Worm (Caenorhabditis elegans) whole organism, midembryonic: ENCODE measurements around the gene math-33.

Experiments
- T22C8.4 ChIP-seq: fragments of 200-800 bp; sonication (Bioruptor generic); IDR thresholded peaks from 2 replicates; pipeline ENCODE4 v1.3.6; 2022; ENCODE audit warnings: missing genetic modification characterization, missing compliant biosample characterization
- cog-1 ChIP-seq: sonication (generic microtip); optimal IDR thresholded peaks from 2 replicates; lab custom pipeline; 2016; ENCODE audit warnings: missing genetic modification characterization, missing compliant biosample characterization
- flt-1 ChIP-seq: fragments of 200-800 bp; sonication (Bioruptor generic); IDR thresholded peaks from 2 replicates; pipeline ENCODE4 v1.3.6; 2022; ENCODE audit warnings: missing genetic modification characterization, missing compliant biosample characterization
- klf-2 ChIP-seq: fragments of 200-800 bp; sonication (Bioruptor generic); conservative IDR thresholded peaks from 2 replicates; pipeline ENCODE4 v1.3.6; 2022; ENCODE audit warnings: missing genetic modification reagents, missing genetic modification characterization, missing compliant biosample characterization
- med-1 ChIP-seq: sonication (generic microtip); optimal IDR thresholded peaks from 2 replicates; lab custom pipeline; 2017; ENCODE audit warnings: missing genetic modification characterization, mild to moderate bottlenecking, missing compliant biosample characterization, antibody characterized with exemption, missing genetic modification reagents; ENCODE audit not compliant: insufficient read depth
- ref-1 ChIP-seq: fragments of 200-800 bp; sonication (Bioruptor generic); conservative IDR thresholded peaks from 2 replicates; pipeline ENCODE4 v1.3.6; 2022; ENCODE audit warnings: missing genetic modification reagents, missing genetic modification characterization, missing compliant biosample characterization
- tab-1 ChIP-seq: fragments of 200-800 bp; sonication (Bioruptor generic); IDR thresholded peaks from 2 replicates; pipeline ENCODE4 v1.3.6; 2022; ENCODE audit warnings: missing genetic modification characterization, missing compliant biosample characterization
- ztf-23 ChIP-seq: fragments of 200-800 bp; sonication (Bioruptor generic); IDR thresholded peaks from 2 replicates; pipeline ENCODE4 v1.3.6; 2022; ENCODE audit warnings: missing genetic modification reagents, missing genetic modification characterization, missing compliant biosample characterization
- ztf-29 ChIP-seq: fragments of 200-800 bp; sonication (Bioruptor generic); IDR thresholded peaks from 2 replicates; pipeline ENCODE4 v1.3.6; 2022; ENCODE audit warnings: missing genetic modification reagents, missing genetic modification characterization, missing compliant biosample characterization

math-33 gene

ce11 chrV:11164475-11164874, 50.8 kb downstream of the math-33 start, which contains the start of gene srg-40:
Gene srg-40 (minus strand): TSS chrV:11164575.
- no peak for TF ChIP-seq T22C8.4 (GFP tag; lab: Robert Waterston, UW)
- no peak for TF ChIP-seq cog-1 (tag; lab: Kevin White, UChicago)
- TF ChIP-seq ref-1 (GFP tag; lab: Robert Waterston, UW), result no peak
- no peak for TF ChIP-seq flt-1 (GFP tag; lab: Robert Waterston, UW)
- no peak for TF ChIP-seq ztf-23 (GFP tag; lab: Robert Waterston, UW)
- TF ChIP-seq tab-1 (GFP tag; lab: Robert Waterston, UW), result no peak
- no peak for TF ChIP-seq ztf-29 (GFP tag; lab: Robert Waterston, UW)
- no peak for TF ChIP-seq med-1 (GFP tag; lab: Kevin White, UChicago)
- no peak for TF ChIP-seq klf-2 (GFP tag; lab: Robert Waterston, UW)

DNA sequence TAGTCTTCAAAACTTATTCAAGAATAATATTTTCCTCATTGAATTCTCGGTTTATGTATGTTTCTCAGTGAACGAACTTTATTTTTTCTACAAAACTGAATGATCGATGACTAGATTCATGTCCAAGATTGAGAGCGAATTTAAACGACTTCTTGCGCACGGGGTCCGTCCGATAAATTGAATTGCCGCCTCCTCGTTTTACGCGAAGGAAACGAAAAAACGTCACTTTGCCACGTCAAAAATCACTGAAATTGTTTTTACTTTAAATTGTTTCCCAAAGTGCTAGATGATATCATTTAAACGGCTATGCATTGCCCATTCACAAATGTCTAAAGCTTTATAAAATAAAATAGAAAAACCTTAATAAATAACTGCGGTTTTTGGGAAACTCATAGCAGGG, 54.0 kb downstream of the math-33 start:
- TF ChIP-seq med-1 (GFP tag; lab: Kevin White, UChicago) (no peak), cog-1 (tag; lab: Kevin White, UChicago) (no peak), ztf-29 (GFP tag; lab: Robert Waterston, UW) (no peak), ref-1 (GFP tag; lab: Robert Waterston, UW) (no peak), ztf-23 (GFP tag; lab: Robert Waterston, UW) (no peak), T22C8.4 (GFP tag; lab: Robert Waterston, UW) (no peak), klf-2 (GFP tag; lab: Robert Waterston, UW) (no peak), flt-1 (GFP tag; lab: Robert Waterston, UW) (no peak), tab-1 (GFP tag; lab: Robert Waterston, UW) (no peak)
